Fruit fly (Drosophila melanogaster): ENCODE results near the gene msk.

msk gene

DNA sequence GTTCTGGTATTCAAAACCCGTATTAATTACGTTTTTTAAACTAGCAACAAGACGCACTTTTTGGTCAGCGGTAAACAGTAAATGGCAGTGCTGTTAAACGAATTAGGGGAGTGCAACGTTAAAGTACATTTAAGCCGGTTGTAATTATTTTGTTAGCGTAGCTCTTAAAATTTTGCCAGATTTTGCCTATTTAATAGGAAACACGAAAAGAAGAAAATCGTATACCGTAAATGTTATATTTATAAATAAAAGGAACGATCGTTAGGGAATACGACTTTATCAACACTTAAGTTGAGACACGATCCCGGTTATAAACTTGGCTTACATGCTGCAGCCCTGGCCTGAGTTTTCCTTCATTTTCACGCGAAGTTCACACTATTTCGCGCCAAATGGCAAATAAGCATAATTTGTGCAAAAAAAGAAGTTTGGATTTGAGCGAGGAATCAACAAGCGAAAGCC, 21.5 kb downstream of the msk start, which contains the start of the genes Setx and mus301 (continued):
- TF ChIP-seq CG15696 (tag; optimal IDR thresholded peaks at IDR 0.05): peak; percentile 73
- TF ChIP-seq gcm2 (GFP tag; optimal IDR thresholded peaks at IDR 0.05): peak; percentile 44
- no peak for TF ChIP-seq CG6854 (GFP tag; optimal IDR thresholded peaks at IDR 0.05)
- TF ChIP-seq salm (tag; optimal IDR thresholded peaks at IDR 0.05): no peak
- TF ChIP-seq CG33557 (GFP tag; optimal IDR thresholded peaks at IDR 0.05): peak; percentile 69
- peak; percentile 74 for TF ChIP-seq NC2β (GFP tag; optimal IDR thresholded peaks at IDR 0.05)
- peak; percentile 67 for TF ChIP-seq CG11247 (GFP tag; IDR thresholded peaks at IDR 0.05)
- 0 out of 2 replicates have a peak, but pooled peaks have one; percentile 40 for TF ChIP-seq ro (GFP tag; IDR thresholded peaks at IDR 0.05)
- peak; percentile 77 for TF ChIP-seq Meics (GFP tag; optimal IDR thresholded peaks at IDR 0.05)
- TF ChIP-seq Lim3 (GFP tag; IDR thresholded peaks at IDR 0.05): no peak
- TF ChIP-seq PHDP (tag; optimal IDR thresholded peaks at IDR 0.05): no peak
- TF ChIP-seq CG17612 (GFP tag; IDR thresholded peaks at IDR 0.05): no peak
- TF ChIP-seq Atf3 (GFP tag; optimal IDR thresholded peaks at IDR 0.05): peak; percentile 74
- peak; percentile 40 for TF ChIP-seq Spps (tag; optimal IDR thresholded peaks at IDR 0.05)
- no peak for TF ChIP-seq oc (tag; optimal IDR thresholded peaks at IDR 0.05)
- TF ChIP-seq CG10431 (GFP tag; optimal IDR thresholded peaks at IDR 0.05): peak; percentile 29
- TF ChIP-seq trh (GFP tag; optimal IDR thresholded peaks at IDR 0.05): peak; percentile 69
- TF ChIP-seq CG4707 (GFP tag; optimal IDR thresholded peaks at IDR 0.05): no peak
- TF ChIP-seq onecut (GFP tag; IDR thresholded peaks at IDR 0.05): no peak; the same call in 1 of the 2 replicates
- peak; percentile 93 for TF ChIP-seq CG3847 (GFP tag; IDR thresholded peaks at IDR 0.05)
- TF ChIP-seq CG12659 (GFP tag; optimal IDR thresholded peaks at IDR 0.05): peak; percentile 94
- TF ChIP-seq Drgx (GFP tag; IDR thresholded peaks at IDR 0.05): no peak
- TF ChIP-seq jigr1 (GFP tag; IDR thresholded peaks at IDR 0.05): no peak
- TF ChIP-seq CG3995 (GFP tag; optimal IDR thresholded peaks at IDR 0.05): peak; percentile 54
- TF ChIP-seq Ets65A (GFP tag): peak; percentile 99
- no peak for TF ChIP-seq CG34224 (GFP tag; IDR thresholded peaks at IDR 0.05; ENCODE audit: partially characterized antibody)
- peak; percentile 91 for TF ChIP-seq CG13624 (GFP tag; optimal IDR thresholded peaks at IDR 0.05)
- TF ChIP-seq dimm (GFP tag; IDR thresholded peaks at IDR 0.05): no peak
- peak; percentile 78 for TF ChIP-seq sisA (GFP tag; IDR thresholded peaks at IDR 0.05)
- TF ChIP-seq ci (GFP tag; IDR thresholded peaks at IDR 0.05): peak; percentile 58; the same call in 1 of the 3 replicates
- TF ChIP-seq crol (GFP tag; IDR thresholded peaks at IDR 0.05): no peak
- peak; percentile 78 for TF ChIP-seq stwl (tag; optimal IDR thresholded peaks at IDR 0.05)
- peak; percentile 64 for TF ChIP-seq disco-r (GFP tag; optimal IDR thresholded peaks at IDR 0.05)
- peak; percentile 69 for TF ChIP-seq NFAT (GFP tag; IDR thresholded peaks at IDR 0.05)
- peak; percentile 39 for TF ChIP-seq CG3065 (GFP tag; optimal IDR thresholded peaks at IDR 0.05)
- peak; percentile 75 for TF ChIP-seq Dek (tag; optimal IDR thresholded peaks at IDR 0.05)
- peak; percentile 35 for TF ChIP-seq CG17802 (tag; optimal IDR thresholded peaks at IDR 0.05)
- 0 out of 3 replicates have a peak, but pooled peaks have one; percentile 28 for TF ChIP-seq C15 (GFP tag; IDR thresholded peaks at IDR 0.05)
- TF ChIP-seq CG16863 (GFP tag; optimal IDR thresholded peaks at IDR 0.05): peak; percentile 68
- TF ChIP-seq Doc3 (GFP tag; IDR thresholded peaks at IDR 0.05; ENCODE audit: partially characterized antibody): no peak
- peak; percentile 20 for TF ChIP-seq CG15479 (GFP tag; optimal IDR thresholded peaks at IDR 0.05)
- peak; percentile 58; the same call in 2 of the 3 replicates for TF ChIP-seq B-H1 (GFP tag; IDR thresholded peaks at IDR 0.05)
- peak; percentile 91 for TF ChIP-seq CG14710 (tag; optimal IDR thresholded peaks at IDR 0.05)
- no peak for TF ChIP-seq Ravus (GFP tag; IDR thresholded peaks at IDR 0.05)
- TF ChIP-seq Rx (GFP tag; IDR thresholded peaks at IDR 0.05): peak; percentile 12; the same call in 1 of the 2 replicates
- peak; percentile 75 for TF ChIP-seq Aef1 (GFP tag; IDR thresholded peaks at IDR 0.05)
- TF ChIP-seq CG14441 (GFP tag; IDR thresholded peaks at IDR 0.05): peak; percentile 64; the same call in 1 of the 2 replicates
- TF ChIP-seq CG18599 (GFP tag; optimal IDR thresholded peaks at IDR 0.05): no peak
- peak; percentile 82 for TF ChIP-seq fu2 (GFP tag; optimal IDR thresholded peaks at IDR 0.05)
- TF ChIP-seq fd96Cb (tag; optimal IDR thresholded peaks at IDR 0.05): peak; percentile 66
- peak; percentile 65; the same call in 1 of the 3 replicates for TF ChIP-seq H15 (GFP tag; IDR thresholded peaks at IDR 0.05)

Measured in whole organism, embryonic.